Fruit fly (Drosophila melanogaster) whole organism, embryonic: ENCODE data around the gene CG9471.

Source experiments
- BEAF-32 ChIP-seq: fragments of 200-800 bp; sonication (Bioruptor generic); optimal IDR thresholded peaks from 3 replicates; lab custom pipeline; 2017; ENCODE audit warnings: missing biosample characterization, missing genetic modification characterization, mild to moderate bottlenecking, moderate library complexity, missing genetic modification reagents
- CG10462 ChIP-seq: fragments of 200-800 bp; sonication (Bioruptor generic); optimal IDR thresholded peaks from 2 replicates; lab custom pipeline; 2016; ENCODE audit warnings: missing biosample characterization, missing genetic modification characterization
- CG10543 ChIP-seq: fragments of 200-800 bp; sonication (Bioruptor generic); optimal IDR thresholded peaks from 3 replicates; lab custom pipeline; 2017; ENCODE audit warnings: missing biosample characterization, mild to moderate bottlenecking, missing genetic modification characterization, moderate library complexity
- CG11696 ChIP-seq: fragments of 200-800 bp; sonication (Bioruptor generic); IDR thresholded peaks from 2 replicates; pipeline ENCODE4 v1.3.6; 2022; ENCODE audit warnings: missing biosample characterization, missing genetic modification characterization
- CG12769 ChIP-seq: fragments of 200-800 bp; sonication (Bioruptor generic); optimal IDR thresholded peaks from 2 replicates; lab custom pipeline; 2019; ENCODE audit warnings: missing biosample characterization, mild to moderate bottlenecking, missing genetic modification characterization, moderate library complexity
- CG13123 ChIP-seq: fragments of 200-800 bp; sonication (Bioruptor generic); optimal IDR thresholded peaks from 2 replicates; lab custom pipeline; 2016; ENCODE audit warnings: missing biosample characterization, missing genetic modification characterization
- CG13624 ChIP-seq: fragments of 200-800 bp; sonication (Bioruptor generic); optimal IDR thresholded peaks from 2 replicates; lab custom pipeline; 2016; ENCODE audit warnings: missing biosample characterization, missing genetic modification characterization
- CG15073 ChIP-seq: fragments of 200-800 bp; sonication (Bioruptor generic); optimal IDR thresholded peaks from 2 replicates; lab custom pipeline; 2016; ENCODE audit warnings: missing biosample characterization, missing genetic modification characterization
- CG15479 ChIP-seq: fragments of 200-800 bp; sonication (Bioruptor generic); optimal IDR thresholded peaks from 3 replicates; lab custom pipeline; 2019; ENCODE audit warnings: missing biosample characterization, mild to moderate bottlenecking, missing genetic modification characterization, moderate library complexity
- CG1602 ChIP-seq: fragments of 200-800 bp; sonication (Bioruptor generic); optimal IDR thresholded peaks from 3 replicates; lab custom pipeline; 2016; ENCODE audit warnings: missing biosample characterization, missing genetic modification characterization
- CG17328 ChIP-seq: fragments of 200-800 bp; sonication (Bioruptor generic); IDR thresholded peaks from 2 replicates; pipeline ENCODE4 v1.3.6; 2022; ENCODE audit warnings: missing biosample characterization, missing genetic modification characterization
- CG18262 ChIP-seq: fragments of 200-800 bp; optimal IDR thresholded peaks from 3 replicates; lab custom pipeline; 2019; ENCODE audit warnings: missing biosample characterization, mild to moderate bottlenecking, missing genetic modification characterization, moderate library complexity
- CG2199 ChIP-seq: fragments of 200-800 bp; sonication (Bioruptor generic); IDR thresholded peaks from 3 replicates; pipeline ENCODE4 v1.3.6; 2022; ENCODE audit warnings: missing biosample characterization, missing genetic modification characterization
- CG2712 ChIP-seq: fragments of 200-800 bp; optimal IDR thresholded peaks from 3 replicates; lab custom pipeline; 2019; ENCODE audit warnings: missing biosample characterization, mild to moderate bottlenecking, missing genetic modification characterization, moderate library complexity
- CG31224 ChIP-seq: fragments of 200-800 bp; sonication (Bioruptor generic); IDR thresholded peaks from 2 replicates; pipeline ENCODE4 v1.3.6; 2022; ENCODE audit warnings: missing biosample characterization, missing genetic modification characterization
- CG31365 ChIP-seq: fragments of 200-800 bp; sonication (Bioruptor generic); optimal IDR thresholded peaks from 2 replicates; lab custom pipeline; 2018; ENCODE audit warnings: missing biosample characterization, mild to moderate bottlenecking, missing genetic modification characterization
- CG32532 ChIP-seq: fragments of 200-800 bp; sonication (Bioruptor generic); IDR thresholded peaks from 2 replicates; pipeline ENCODE4 v1.3.6; 2022; ENCODE audit warnings: missing biosample characterization, missing genetic modification characterization
- CG34224 ChIP-seq: fragments of 200-800 bp; sonication (Bioruptor generic); IDR thresholded peaks from 3 replicates; pipeline ENCODE4 v1.3.6; 2022; ENCODE audit warnings: missing biosample characterization, missing genetic modification characterization; ENCODE audit not compliant: partially characterized antibody
- CG34376 ChIP-seq: fragments of 200-800 bp; sonication (Bioruptor generic); optimal IDR thresholded peaks from 2 replicates; lab custom pipeline; 2018; ENCODE audit warnings: missing biosample characterization, mild to moderate bottlenecking, missing genetic modification characterization
- CG4424 ChIP-seq: fragments of 200-800 bp; sonication (Bioruptor generic); optimal IDR thresholded peaks from 3 replicates; lab custom pipeline; 2016; ENCODE audit warnings: missing biosample characterization, missing genetic modification characterization
- CG8290 ChIP-seq, 3 experiments: fragments of 200-800 bp; sonication (Bioruptor generic); optimal IDR thresholded peaks; 2 replicates each; lab custom pipeline; 2016 to 2019; ENCODE audit warnings: missing biosample characterization in 3 of 3, missing genetic modification characterization in 3 of 3, mild to moderate bottlenecking in 2 of 3, moderate library complexity in 1 of 3
- CG9609 ChIP-seq: fragments of 200-800 bp; sonication (Bioruptor generic); optimal IDR thresholded peaks from 3 replicates; lab custom pipeline; 2016; ENCODE audit warnings: missing biosample characterization, missing genetic modification characterization
- CG9817 ChIP-seq: fragments of 200-800 bp; sonication (Bioruptor generic); optimal IDR thresholded peaks from 2 replicates; lab custom pipeline; 2018; ENCODE audit warnings: missing biosample characterization, mild to moderate bottlenecking, missing genetic modification characterization, moderate library complexity
- Dad ChIP-seq: fragments of 200-800 bp; sonication (Bioruptor generic); optimal IDR thresholded peaks from 3 replicates; lab custom pipeline; 2016; ENCODE audit warnings: missing biosample characterization, missing genetic modification characterization
- Deaf1 ChIP-seq: fragments of 200-800 bp; optimal IDR thresholded peaks from 3 replicates; lab custom pipeline; 2019; ENCODE audit warnings: missing biosample characterization, mild to moderate bottlenecking, missing genetic modification characterization, moderate library complexity
- E2f2 ChIP-seq: fragments of 200-800 bp; sonication (Bioruptor generic); IDR thresholded peaks from 2 replicates; pipeline ENCODE4 v1.3.6; 2022; ENCODE audit warnings: missing biosample characterization, missing genetic modification characterization
- Fer3 ChIP-seq: fragments of 200-800 bp; sonication (Bioruptor generic); optimal IDR thresholded peaks from 2 replicates; lab custom pipeline; 2018; ENCODE audit warnings: missing biosample characterization, mild to moderate bottlenecking, missing genetic modification characterization, moderate library complexity
- HLH3B ChIP-seq: fragments of 200-800 bp; sonication (Bioruptor generic); IDR thresholded peaks from 2 replicates; pipeline ENCODE4 v1.3.6; 2022; ENCODE audit warnings: missing biosample characterization, missing genetic modification characterization
- Med ChIP-seq: fragments of 200-800 bp; sonication (Bioruptor generic); peaks from one replicate; lab custom pipeline; 2016; ENCODE audit warnings: missing biosample characterization, missing genetic modification characterization, mild to moderate bottlenecking, inconsistent platforms, moderate library complexity
- Oli ChIP-seq: fragments of 200-800 bp; sonication (Bioruptor generic); optimal IDR thresholded peaks from 2 replicates; lab custom pipeline; 2018; ENCODE audit warnings: missing biosample characterization, mild to moderate bottlenecking, missing genetic modification characterization, moderate library complexity
- Pdp1 ChIP-seq, 2 experiments: fragments of 200-800 bp; sonication (Bioruptor generic); optimal IDR thresholded peaks; 3 replicates each; lab custom pipeline; 2016; ENCODE audit warnings: missing biosample characterization in 2 of 2, missing genetic modification characterization in 2 of 2, mild to moderate bottlenecking in 1 of 2, moderate library complexity in 1 of 2
- Spps ChIP-seq: fragments of 200-800 bp; sonication (Bioruptor generic); optimal IDR thresholded peaks from 2 replicates; lab custom pipeline; 2018; ENCODE audit warnings: missing biosample characterization, mild to moderate bottlenecking, missing genetic modification characterization
- Sry-δ ChIP-seq: fragments of 200-800 bp; sonication (Bioruptor generic); optimal IDR thresholded peaks from 2 replicates; lab custom pipeline; 2016; ENCODE audit warnings: missing biosample characterization, missing genetic modification characterization
- ab ChIP-seq: fragments of 200-800 bp; sonication (Bioruptor generic); optimal IDR thresholded peaks from 2 replicates; lab custom pipeline; 2016; ENCODE audit warnings: missing biosample characterization, missing genetic modification characterization
- ac ChIP-seq: fragments of 200-800 bp; sonication (Bioruptor generic); optimal IDR thresholded peaks from 3 replicates; lab custom pipeline; 2017; ENCODE audit warnings: missing biosample characterization, mild to moderate bottlenecking, missing genetic modification characterization
- az2 ChIP-seq: fragments of 200-800 bp; sonication (Bioruptor generic); optimal IDR thresholded peaks from 3 replicates; lab custom pipeline; 2016; ENCODE audit warnings: missing biosample characterization, missing genetic modification characterization
- cato ChIP-seq: fragments of 200-800 bp; sonication (Bioruptor generic); optimal IDR thresholded peaks from 2 replicates; lab custom pipeline; 2016; ENCODE audit warnings: missing biosample characterization, missing genetic modification characterization, borderline replicate concordance
- chinmo ChIP-seq: fragments of 200-800 bp; sonication (Bioruptor generic); IDR thresholded peaks from 4 replicates; pipeline ENCODE4 v1.3.6; 2022; ENCODE audit warnings: missing biosample characterization, missing genetic modification characterization; ENCODE audit not compliant: partially characterized antibody
- chm ChIP-seq: fragments of 200-800 bp; sonication (Bioruptor generic); IDR thresholded peaks from 2 replicates; pipeline ENCODE4 v1.3.6; 2022; ENCODE audit warnings: missing biosample characterization, missing genetic modification characterization
- corto ChIP-seq: fragments of 200-800 bp; sonication (Bioruptor generic); optimal IDR thresholded peaks from 2 replicates; lab custom pipeline; 2016; ENCODE audit warnings: missing biosample characterization, mild to moderate bottlenecking, missing genetic modification characterization, moderate library complexity
- emc ChIP-seq: fragments of 200-800 bp; sonication (Bioruptor generic); optimal IDR thresholded peaks from 2 replicates; lab custom pipeline; 2016; ENCODE audit warnings: missing biosample characterization, missing genetic modification characterization
- fd64A ChIP-seq: fragments of 200-800 bp; sonication (Bioruptor generic); optimal IDR thresholded peaks from 3 replicates; lab custom pipeline; 2018; ENCODE audit warnings: missing biosample characterization, mild to moderate bottlenecking, missing genetic modification characterization
- gro ChIP-seq: fragments of 200-800 bp; sonication (Bioruptor generic); optimal IDR thresholded peaks from 2 replicates; lab custom pipeline; 2016; ENCODE audit warnings: missing biosample characterization, missing genetic modification characterization
- hth ChIP-seq: fragments of >200 bp; optimal IDR thresholded peaks from 2 replicates; lab custom pipeline; 2017; ENCODE audit warnings: inconsistent platforms
- lab ChIP-seq: fragments of 200-800 bp; sonication (Bioruptor generic); optimal IDR thresholded peaks from 3 replicates; lab custom pipeline; 2017; ENCODE audit warnings: missing biosample characterization, missing genetic modification characterization, mild to moderate bottlenecking, moderate library complexity, missing genetic modification reagents
- mirr ChIP-seq: fragments of 200-800 bp; sonication (Bioruptor generic); optimal IDR thresholded peaks from 3 replicates; lab custom pipeline; 2018; ENCODE audit warnings: missing biosample characterization, mild to moderate bottlenecking, missing genetic modification characterization
- nau ChIP-seq: fragments of 200-800 bp; sonication (Bioruptor generic); optimal IDR thresholded peaks from 3 replicates; lab custom pipeline; 2017; ENCODE audit warnings: missing biosample characterization, mild to moderate bottlenecking, missing genetic modification characterization, missing genetic modification reagents
- rib ChIP-seq: fragments of 200-800 bp; sonication (Bioruptor generic); IDR thresholded peaks from 2 replicates; pipeline ENCODE4 v1.3.6; 2022; ENCODE audit warnings: missing biosample characterization, missing genetic modification characterization
- sisA ChIP-seq: fragments of 200-800 bp; sonication (Bioruptor generic); IDR thresholded peaks from 2 replicates; pipeline ENCODE4 v1.3.6; 2022; ENCODE audit warnings: missing biosample characterization, missing genetic modification characterization
- sna ChIP-seq: fragments of 200-800 bp; sonication (Bioruptor generic); IDR thresholded peaks from 2 replicates; pipeline ENCODE4 v1.3.6; 2022; ENCODE audit warnings: missing biosample characterization, missing genetic modification characterization; ENCODE audit not compliant: partially characterized antibody
- unc-4 ChIP-seq: fragments of 200-800 bp; sonication (Bioruptor generic); IDR thresholded peaks from 2 replicates; pipeline ENCODE4 v1.3.6; 2022; ENCODE audit warnings: missing biosample characterization, missing genetic modification characterization; ENCODE audit not compliant: partially characterized antibody

Gene CG9471

DNA sequence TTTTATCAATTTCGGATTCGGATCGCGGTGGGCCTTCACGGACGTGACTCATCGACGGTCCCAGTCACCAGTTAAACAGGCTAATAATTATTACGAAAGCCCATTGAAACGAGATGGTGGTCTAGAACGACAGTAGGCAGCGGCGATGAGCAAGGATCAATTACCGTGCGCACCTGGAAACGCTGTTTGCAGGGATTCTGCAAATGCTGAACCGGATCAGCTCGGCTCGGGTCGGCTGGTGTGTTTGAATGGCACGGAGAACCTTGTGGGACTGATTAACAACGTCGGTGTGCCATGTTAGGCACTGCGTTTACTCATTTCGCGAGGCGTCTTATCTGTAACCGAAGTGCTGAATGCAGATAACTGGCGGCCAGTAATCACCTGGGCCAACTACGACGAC is 2.8 kb upstream of the CG9471 start, which contains the start of gene Whamy (continued):
- TF ChIP-seq CG15073 (GFP tag; lab: Kevin White, UChicago) (no peak), CG2712 (no peak), CG34376 (GFP tag; lab: Kevin White, UChicago) (peak; percentile 76), CG10462 (GFP tag; lab: Kevin White, UChicago) (no peak), CG1602 (GFP tag; lab: Kevin White, UChicago) (no peak), CG31224 (no peak), CG11696 (GFP tag; lab: Robert Waterston, UW) (no peak), Fer3 (tag; lab: Kevin White, UChicago) (no peak), unc-4 (GFP tag; lab: Robert Waterston, UW) (no peak), cato (no peak), HLH3B (GFP tag; lab: Robert Waterston, UW) (no peak), CG8290 (GFP tag; optimal IDR thresholded peaks at IDR 0.05; lab: Kevin White, UChicago) (no peak), CG8290 (tag; optimal IDR thresholded peaks at IDR 0.05; lab: Kevin White, UChicago) (no peak), ac (GFP tag; lab: Kevin White, UChicago) (no peak), Sry-δ (no peak), az2 (no peak), Deaf1 (tag; lab: Kevin White, UChicago) (peak; percentile 82), Dad (no peak), CG2199 (GFP tag; lab: Robert Waterston, UW) (no peak), Spps (tag; lab: Kevin White, UChicago) (no peak), sisA (no peak), sna (GFP tag; lab: Robert Waterston, UW) (no peak), CG9817 (tag; lab: Kevin White, UChicago) (no peak), CG15479 (GFP tag; lab: Kevin White, UChicago) (no peak), E2f2 (GFP tag; lab: Robert Waterston, UW) (no peak), CG18262 (tag; lab: Kevin White, UChicago) (no peak), emc (GFP tag; lab: Kevin White, UChicago) (no peak), ab (GFP tag; lab: Kevin White, UChicago) (no peak)

dm6 chr3R:9770127-9770526 is 1.2 kb downstream of the CG9471 start:
- peak in 1 of 2 experiments; percentile 97 for TF ChIP-seq Pdp1 (GFP tag; optimal IDR thresholded peaks at IDR 0.05; lab: Kevin White, UChicago)
- no peak for TF ChIP-seq CG13123 (GFP tag; lab: Kevin White, UChicago)
- TF ChIP-seq corto (GFP tag; lab: Kevin White, UChicago): no peak
- peak; percentile 30 for TF ChIP-seq nau (GFP tag; lab: Kevin White, UChicago)
- no peak for TF ChIP-seq CG9609 (GFP tag; lab: Kevin White, UChicago)
- no peak for TF ChIP-seq chm (GFP tag; lab: Robert Waterston, UW)
- TF ChIP-seq CG17328 (GFP tag; lab: Robert Waterston, UW): no peak
- no peak for TF ChIP-seq BEAF-32
- no peak for TF ChIP-seq Oli (tag; lab: Kevin White, UChicago)
- TF ChIP-seq Med (GFP tag; lab: Kevin White, UChicago): peak; percentile 51
- peak; percentile 80 for TF ChIP-seq CG12769 (tag; lab: Kevin White, UChicago)
- TF ChIP-seq chinmo (GFP tag; lab: Robert Waterston, UW): peak; percentile 86; the same call in 3 of the 4 replicates
- peak; percentile 7 for TF ChIP-seq lab (GFP tag; lab: Kevin White, UChicago)
- TF ChIP-seq CG10543 (GFP tag; lab: Kevin White, UChicago): peak; percentile 72
- no peak for TF ChIP-seq mirr (GFP tag; lab: Kevin White, UChicago)
- TF ChIP-seq CG4424 (GFP tag; lab: Kevin White, UChicago): no peak
- 0 out of 2 replicates have a peak, but pooled peaks have one; percentile 33 for TF ChIP-seq rib (GFP tag; lab: Robert Waterston, UW)
- no peak for TF ChIP-seq gro (GFP tag; lab: Kevin White, UChicago)
- no peak for TF ChIP-seq CG31365 (tag; lab: Kevin White, UChicago)
- TF ChIP-seq CG13624 (GFP tag; lab: Kevin White, UChicago): peak; percentile 30
- TF ChIP-seq CG32532 (GFP tag; lab: Robert Waterston, UW): 0 out of 2 replicates have a peak, but pooled peaks have one; percentile 24
- no peak for TF ChIP-seq hth
- TF ChIP-seq CG34224 (GFP tag; lab: Robert Waterston, UW): 0 out of 3 replicates have a peak, but pooled peaks have one; percentile 26
- TF ChIP-seq fd64A: no peak
